Worm (Caenorhabditis elegans): ENCODE data around the gene tgt-2.

Gene tgt-2

DNA sequence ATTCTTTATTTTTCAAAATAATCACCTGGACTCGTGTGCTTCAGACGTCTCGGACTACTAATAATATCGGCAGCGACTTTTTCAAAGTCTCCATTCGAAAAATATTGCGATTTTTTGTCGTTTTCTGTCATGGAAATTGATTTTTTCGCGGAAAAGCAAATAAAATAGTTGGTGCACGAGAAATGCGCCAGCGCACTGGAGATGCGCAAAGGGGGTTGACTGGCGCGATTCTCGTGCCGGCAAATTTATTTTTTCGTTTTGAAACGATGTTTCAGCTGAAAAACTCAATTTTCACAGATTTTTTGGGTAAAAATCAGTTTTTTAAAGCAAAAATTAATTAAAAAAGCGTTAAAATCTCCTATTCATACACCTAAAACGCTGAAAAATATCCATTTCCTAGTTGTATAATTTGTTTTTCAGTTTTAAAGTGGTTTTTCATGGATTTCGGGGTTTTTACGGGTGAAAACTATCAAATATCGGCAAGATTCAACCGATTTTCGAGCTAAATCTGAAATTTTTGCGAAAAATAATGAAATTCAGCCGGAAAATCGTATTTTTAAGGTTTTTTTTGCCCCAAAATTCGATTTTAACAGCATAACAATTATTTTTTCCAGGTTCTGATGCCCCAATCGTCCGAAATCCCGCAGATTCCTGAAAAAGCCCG is 7.8 kb upstream of the tgt-2 start, which contains the start of the genes reps-1 and Y39B6A.37:
Gene reps-1, minus strand, starts transcription at position 263 of the 664 bp plus-strand sequence.
Gene Y39B6A.37, plus strand, starts transcription at position 614 of the 664 bp plus-strand sequence.
- TF ChIP-seq ceh-16 (tag; optimal IDR thresholded peaks at IDR 0.05) = no peak
- no peak for TF ChIP-seq ztf-4 (tag; optimal IDR thresholded peaks at IDR 0.05)
- peak; percentile 58 for TF ChIP-seq sma-9 (GFP tag; optimal IDR thresholded peaks at IDR 0.05)
- no peak for TF ChIP-seq sma-9 (tag; optimal IDR thresholded peaks at IDR 0.05)
- peak; percentile 45 for TF ChIP-seq blmp-1 (tag; optimal IDR thresholded peaks at IDR 0.05; ENCODE audit: insufficient read depth)
- no peak for TF ChIP-seq nhr-77 (tag; optimal IDR thresholded peaks at IDR 0.05)
- no peak for TF ChIP-seq aly-2 (tag; optimal IDR thresholded peaks at IDR 0.05)
- TF ChIP-seq unc-39 (tag; optimal IDR thresholded peaks at IDR 0.05) = no peak
- peak; percentile 33 for TF ChIP-seq snpc-4 (tag; optimal IDR thresholded peaks at IDR 0.05)
- peak; percentile 62 for TF ChIP-seq F13H6.1 (tag; optimal IDR thresholded peaks at IDR 0.05)
- TF ChIP-seq egl-27 (tag; optimal IDR thresholded peaks at IDR 0.05) = no peak
- peak; percentile 82 for TF ChIP-seq lin-13 (GFP tag; optimal IDR thresholded peaks at IDR 0.05)
- TF ChIP-seq sma-3 (GFP tag; optimal IDR thresholded peaks at IDR 0.05) = peak; percentile 32
- TF ChIP-seq nhr-129 (tag; optimal IDR thresholded peaks at IDR 0.05) = peak; percentile 27
- peak; percentile 73 for TF ChIP-seq C34F6.9 (tag; optimal IDR thresholded peaks at IDR 0.05)
- peak; percentile 83 for TF ChIP-seq gmeb-1 (tag; optimal IDR thresholded peaks at IDR 0.05)
- TF ChIP-seq lsy-2 (tag; optimal IDR thresholded peaks at IDR 0.05) = peak; percentile 82
- TF ChIP-seq peb-1 (tag; optimal IDR thresholded peaks at IDR 0.05) = no peak
- peak; percentile 6 for TF ChIP-seq nhr-10 (tag; optimal IDR thresholded peaks at IDR 0.05)
- peak; percentile 7 for TF ChIP-seq sem-4 (tag; optimal IDR thresholded peaks at IDR 0.05)
- TF ChIP-seq R02D3.7 (tag; optimal IDR thresholded peaks at IDR 0.05) = peak; percentile 35
- TF ChIP-seq nhr-21 (tag; optimal IDR thresholded peaks at IDR 0.05) = peak; percentile 25
- TF ChIP-seq fos-1 (tag; optimal IDR thresholded peaks at IDR 0.05) = peak; percentile 27
- TF ChIP-seq nhr-25 (tag; optimal IDR thresholded peaks at IDR 0.05) = peak; percentile 57
- no peak for TF ChIP-seq skn-1 (tag; optimal IDR thresholded peaks at IDR 0.05)
- no peak for TF ChIP-seq mdl-1 (tag; optimal IDR thresholded peaks at IDR 0.05)
- no peak for TF ChIP-seq nhr-6 (tag; optimal IDR thresholded peaks at IDR 0.05)
- peak; percentile 72 for TF ChIP-seq unc-55 (GFP tag; optimal IDR thresholded peaks at IDR 0.05)
- peak; percentile 66 for TF ChIP-seq crh-2 (tag; optimal IDR thresholded peaks at IDR 0.05)
- peak; percentile 24 for TF ChIP-seq lin-11 (tag; optimal IDR thresholded peaks at IDR 0.05)
- peak; percentile 12 for TF ChIP-seq ceh-82 (tag; optimal IDR thresholded peaks at IDR 0.05)
- TF ChIP-seq zag-1 (tag; optimal IDR thresholded peaks at IDR 0.05) = no peak
- TF ChIP-seq mab-5 (tag; optimal IDR thresholded peaks at IDR 0.05) = peak; percentile 45

DNA sequence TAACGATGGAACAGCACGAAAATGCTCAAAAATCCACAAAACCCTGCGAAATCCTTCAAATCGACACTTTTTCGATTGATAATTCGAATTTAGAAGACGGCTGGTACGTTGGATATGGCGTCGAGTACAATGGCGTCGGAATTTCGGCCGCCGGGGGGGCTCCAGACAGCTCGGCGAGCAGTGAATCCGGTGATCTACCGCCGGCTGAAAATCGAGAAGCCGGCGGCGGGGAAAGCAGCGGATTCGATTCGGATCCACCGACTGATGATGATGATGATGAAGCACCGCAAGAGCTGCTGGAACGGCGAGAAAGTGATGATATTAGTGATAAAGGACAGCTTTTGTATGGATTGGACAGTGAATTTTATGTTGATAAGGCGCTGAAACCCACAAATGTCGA is 7.2 kb upstream of the tgt-2 start:
- no peak for TF ChIP-seq peb-1 (tag; optimal IDR thresholded peaks at IDR 0.05)
- TF ChIP-seq lin-13 (GFP tag; optimal IDR thresholded peaks at IDR 0.05) = no peak
- no peak for TF ChIP-seq Y55F3AM.14 (GFP tag; optimal IDR thresholded peaks at IDR 0.05)
- no peak for TF ChIP-seq unc-55 (GFP tag; optimal IDR thresholded peaks at IDR 0.05)
- TF ChIP-seq crh-2 (tag; optimal IDR thresholded peaks at IDR 0.05) = no peak
- TF ChIP-seq egl-27 (tag; optimal IDR thresholded peaks at IDR 0.05) = no peak
- no peak for TF ChIP-seq nhr-23 (tag; optimal IDR thresholded peaks at IDR 0.05)
- no peak for TF ChIP-seq lin-39 (tag; optimal IDR thresholded peaks at IDR 0.05)
- no peak for TF ChIP-seq ztf-4 (tag; optimal IDR thresholded peaks at IDR 0.05)
- no peak for TF ChIP-seq aly-2 (tag; optimal IDR thresholded peaks at IDR 0.05)
- TF ChIP-seq unc-62 (GFP tag; optimal IDR thresholded peaks at IDR 0.05) = no peak

DNA sequence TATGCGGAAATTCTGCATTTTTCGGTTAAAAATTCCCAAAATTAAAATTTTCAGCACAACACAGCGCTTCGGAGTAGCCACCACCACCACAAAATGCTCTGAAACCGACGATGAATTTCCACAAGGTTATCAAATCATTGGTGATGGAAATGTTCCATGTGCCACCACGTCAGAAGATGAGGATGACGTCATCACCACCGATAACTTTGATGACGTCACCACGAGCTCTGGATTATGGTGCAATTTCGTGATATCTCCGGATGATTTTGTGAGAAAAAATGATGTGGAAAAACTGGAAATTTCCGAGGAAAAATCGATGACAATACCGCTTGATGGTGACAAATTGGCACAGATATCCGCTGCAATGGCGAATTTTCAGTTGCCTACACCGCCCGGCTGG is 5.1 kb upstream of the tgt-2 start:
- TF ChIP-seq alr-1 (tag; optimal IDR thresholded peaks at IDR 0.05) (no peak), nhr-129 (tag; optimal IDR thresholded peaks at IDR 0.05) (no peak), lin-11 (tag; optimal IDR thresholded peaks at IDR 0.05) (no peak), elt-3 (tag; optimal IDR thresholded peaks at IDR 0.05) (no peak), nhr-12 (tag; optimal IDR thresholded peaks at IDR 0.05) (no peak), C34F6.9 (tag; optimal IDR thresholded peaks at IDR 0.05) (no peak), ztf-1 (GFP tag; conservative IDR thresholded peaks at IDR 0.05) (no peak), Y55F3AM.14 (GFP tag; optimal IDR thresholded peaks at IDR 0.05) (no peak), ztf-4 (tag; optimal IDR thresholded peaks at IDR 0.05) (no peak), skn-1 (tag; optimal IDR thresholded peaks at IDR 0.05) (no peak), elt-1 (tag; optimal IDR thresholded peaks at IDR 0.05) (no peak), mdl-1 (tag; optimal IDR thresholded peaks at IDR 0.05) (no peak), ceh-82 (tag; optimal IDR thresholded peaks at IDR 0.05) (no peak), R02D3.7 (tag; optimal IDR thresholded peaks at IDR 0.05) (no peak)
